Worm (Caenorhabditis elegans) whole organism, L4 larva: ENCODE measurements around the gene R01H2.4.

Source experiments
- F49E8.2 ChIP-seq: sonication (generic microtip); optimal IDR thresholded peaks from 2 replicates; lab custom pipeline; 2016; ENCODE audit warnings: missing compliant biosample characterization, mild to moderate bottlenecking, missing genetic modification characterization, borderline replicate concordance
- ZK337.2 ChIP-seq: fragments of 200-800 bp; sonication (Bioruptor generic); IDR thresholded peaks from 2 replicates; pipeline ENCODE4 v1.3.6; 2022; ENCODE audit warnings: missing genetic modification reagents, missing genetic modification characterization, missing compliant biosample characterization
- ZK546.5 ChIP-seq, 2 experiments: sonication (generic microtip); optimal IDR thresholded peaks; 2 replicates each; lab custom pipeline; 2017; ENCODE audit warnings: missing biosample characterization in 2 of 2, missing genetic modification characterization in 2 of 2
- aha-1 ChIP-seq: fragments of 150-350 bp; peaks from one replicate; lab custom pipeline; 2014; ENCODE audit warnings: missing biosample characterization, missing genetic modification characterization
- ama-1 ChIP-seq: fragments of 150-350 bp; optimal IDR thresholded peaks from 2 replicates; lab custom pipeline; 2014; ENCODE audit warnings: inconsistent platforms, mixed read lengths
- arid-1 ChIP-seq: fragments of 200-800 bp; sonication (Bioruptor generic); conservative IDR thresholded peaks from 2 replicates; pipeline ENCODE4 v1.3.6; 2022; ENCODE audit warnings: missing genetic modification reagents, missing genetic modification characterization, missing compliant biosample characterization
- ceh-28 ChIP-seq: fragments of 150-350 bp; optimal IDR thresholded peaks from 2 replicates; lab custom pipeline; 2014; ENCODE audit warnings: missing biosample characterization, missing genetic modification reagents, missing genetic modification characterization
- ceh-32 ChIP-seq: sonication (generic microtip); optimal IDR thresholded peaks from 2 replicates; lab custom pipeline; 2016; ENCODE audit warnings: mild to moderate bottlenecking, missing genetic modification characterization, missing compliant biosample characterization; ENCODE audit not compliant: poor library complexity
- ceh-82 ChIP-seq: sonication (generic microtip); optimal IDR thresholded peaks from 2 replicates; lab custom pipeline; 2017; ENCODE audit warnings: missing biosample characterization, missing genetic modification characterization
- ces-1 ChIP-seq: fragments of 150-350 bp; sonication (generic microtip); optimal IDR thresholded peaks from 4 replicates; lab custom pipeline; 2014; ENCODE audit warnings: missing biosample characterization, missing genetic modification reagents, missing genetic modification characterization
- daf-12 ChIP-seq: fragments of 150-350 bp; optimal IDR thresholded peaks from 2 replicates; lab custom pipeline; 2014; ENCODE audit warnings: missing biosample characterization, missing genetic modification reagents, missing genetic modification characterization
- daf-16 ChIP-seq, 3 experiments: sonication (generic microtip); optimal IDR thresholded peaks; 2 replicates each; lab custom pipeline; 2016 to 2017; ENCODE audit warnings: missing genetic modification characterization in 3 of 3, missing genetic modification reagents in 3 of 3, mild to moderate bottlenecking in 2 of 3, missing compliant biosample characterization in 2 of 3, missing biosample characterization in 1 of 3, moderate library complexity in 1 of 3
- daf-19 ChIP-seq: fragments of 200-800 bp; sonication (Bioruptor generic); conservative IDR thresholded peaks from 2 replicates; pipeline ENCODE4 v1.3.6; 2022; ENCODE audit warnings: missing genetic modification characterization, missing compliant biosample characterization
- dmd-8 ChIP-seq: fragments of 200-800 bp; sonication (Bioruptor generic); IDR thresholded peaks from 2 replicates; pipeline ENCODE4 v1.3.6; 2022; ENCODE audit warnings: missing genetic modification characterization, missing compliant biosample characterization
- dpl-1 ChIP-seq: fragments of 150-350 bp; optimal IDR thresholded peaks from 2 replicates; lab custom pipeline; 2014; ENCODE audit warnings: missing biosample characterization, missing genetic modification reagents, missing genetic modification characterization
- dve-1 ChIP-seq: sonication (generic microtip); optimal IDR thresholded peaks from 2 replicates; lab custom pipeline; 2017; ENCODE audit warnings: antibody characterized with exemption, mild to moderate bottlenecking, missing genetic modification characterization, missing compliant biosample characterization; ENCODE audit not compliant: insufficient read depth
- egl-27 ChIP-seq: sonication (generic microtip); optimal IDR thresholded peaks from 3 replicates; lab custom pipeline; 2017; ENCODE audit warnings: missing biosample characterization, missing genetic modification reagents, missing genetic modification characterization
- egl-43 ChIP-seq: fragments of 200-800 bp; sonication (Bioruptor generic); IDR thresholded peaks from 2 replicates; pipeline ENCODE4 v1.3.6; 2022; ENCODE audit warnings: missing genetic modification reagents, missing genetic modification characterization, missing compliant biosample characterization
- fkh-10 ChIP-seq: fragments of 150-350 bp; optimal IDR thresholded peaks from 2 replicates; lab custom pipeline; 2014; ENCODE audit warnings: missing biosample characterization, missing genetic modification reagents, missing genetic modification characterization
- gei-8 ChIP-seq: fragments of 200-800 bp; sonication (Bioruptor generic); optimal IDR thresholded peaks from 2 replicates; lab custom pipeline; 2018; ENCODE audit warnings: mild to moderate bottlenecking, missing genetic modification characterization, missing compliant biosample characterization
- jun-1 ChIP-seq: fragments of 150-350 bp; optimal IDR thresholded peaks from 2 replicates; lab custom pipeline; 2014; ENCODE audit warnings: missing biosample characterization, missing genetic modification reagents, missing genetic modification characterization
- lin-1 ChIP-seq: fragments of 200-800 bp; sonication (Bioruptor generic); IDR thresholded peaks from 2 replicates; pipeline ENCODE4 v1.3.6; 2022; ENCODE audit warnings: missing genetic modification reagents, missing genetic modification characterization, missing compliant biosample characterization
- lin-15B ChIP-seq: fragments of 150-350 bp; sonication (generic microtip); optimal IDR thresholded peaks from 3 replicates; lab custom pipeline; 2014; ENCODE audit warnings: missing biosample characterization, missing genetic modification characterization
- lin-38 ChIP-seq: fragments of 200-800 bp; sonication (Bioruptor generic); IDR thresholded peaks from 2 replicates; pipeline ENCODE4 v1.3.6; 2022; ENCODE audit warnings: missing genetic modification reagents, missing genetic modification characterization, missing compliant biosample characterization
- lin-39 ChIP-seq: fragments of 150-350 bp; optimal IDR thresholded peaks from 2 replicates; lab custom pipeline; 2014; ENCODE audit warnings: missing biosample characterization, missing genetic modification reagents, missing genetic modification characterization
- mes-2 ChIP-seq: sonication (generic microtip); optimal IDR thresholded peaks from 2 replicates; lab custom pipeline; 2016; ENCODE audit warnings: missing genotype, mild to moderate bottlenecking, missing genetic modification characterization, missing compliant biosample characterization; ENCODE audit not compliant: poor library complexity, severe bottlenecking
- mxl-2 ChIP-seq: fragments of 200-800 bp; sonication (Bioruptor generic); conservative IDR thresholded peaks from 2 replicates; pipeline ENCODE4 v1.3.6; 2022; ENCODE audit warnings: missing genetic modification reagents, missing genetic modification characterization, missing compliant biosample characterization
- nhr-102 ChIP-seq: sonication (generic microtip); optimal IDR thresholded peaks from 2 replicates; lab custom pipeline; 2016; ENCODE audit warnings: mild to moderate bottlenecking, missing genetic modification characterization, moderate library complexity, missing compliant biosample characterization
- nhr-11 ChIP-seq: fragments of 150-350 bp; optimal IDR thresholded peaks from 2 replicates; lab custom pipeline; 2014; ENCODE audit warnings: missing biosample characterization, missing genetic modification characterization
- nhr-25 ChIP-seq: sonication (generic microtip); optimal IDR thresholded peaks from 2 replicates; lab custom pipeline; 2017; ENCODE audit warnings: missing genetic modification characterization, mild to moderate bottlenecking, missing compliant biosample characterization, antibody characterized with exemption, moderate library complexity, borderline replicate concordance; ENCODE audit not compliant: insufficient read depth
- nhr-28 ChIP-seq: fragments of 150-350 bp; optimal IDR thresholded peaks from 2 replicates; lab custom pipeline; 2014; ENCODE audit warnings: missing biosample characterization, missing genetic modification characterization
- nhr-41 ChIP-seq: fragments of 200-800 bp; sonication (Bioruptor generic); IDR thresholded peaks from 2 replicates; pipeline ENCODE4 v1.3.6; 2022; ENCODE audit warnings: missing genetic modification reagents, missing genetic modification characterization, missing compliant biosample characterization
- nhr-48 ChIP-seq: sonication (generic microtip); optimal IDR thresholded peaks from 2 replicates; lab custom pipeline; 2016; ENCODE audit warnings: mild to moderate bottlenecking, missing genetic modification characterization, missing compliant biosample characterization
- nhr-6 ChIP-seq: fragments of 150-350 bp; optimal IDR thresholded peaks from 2 replicates; lab custom pipeline; 2014; ENCODE audit warnings: missing biosample characterization, missing genetic modification characterization
- nhr-76 ChIP-seq: fragments of 150-350 bp; optimal IDR thresholded peaks from 2 replicates; lab custom pipeline; 2014; ENCODE audit warnings: missing biosample characterization, missing genetic modification characterization
- nhr-77 ChIP-seq: fragments of 150-350 bp; optimal IDR thresholded peaks from 2 replicates; lab custom pipeline; 2014; ENCODE audit warnings: missing biosample characterization, missing genetic modification characterization
- pqm-1 ChIP-seq: sonication (generic microtip); optimal IDR thresholded peaks from 2 replicates; lab custom pipeline; 2017; ENCODE audit warnings: missing biosample characterization, missing genetic modification characterization
- rbr-2 ChIP-seq: sonication (generic microtip); optimal IDR thresholded peaks from 2 replicates; lab custom pipeline; 2016; ENCODE audit warnings: missing genotype, missing genetic modification characterization, missing compliant biosample characterization
- spr-3 ChIP-seq: fragments of 200-800 bp; sonication (Bioruptor generic); optimal IDR thresholded peaks from 2 replicates; lab custom pipeline; 2018; ENCODE audit warnings: mild to moderate bottlenecking, missing genetic modification characterization, missing compliant biosample characterization
- tra-1 ChIP-seq: fragments of 200-800 bp; sonication (Bioruptor generic); IDR thresholded peaks from 2 replicates; pipeline ENCODE4 v1.3.6; 2022; ENCODE audit warnings: missing genetic modification reagents, missing genetic modification characterization, missing compliant biosample characterization
- zfp-3 ChIP-seq: fragments of 200-800 bp; sonication (Bioruptor generic); conservative IDR thresholded peaks from 2 replicates; pipeline ENCODE4 v1.3.6; 2022; ENCODE audit warnings: missing genetic modification reagents, missing genetic modification characterization, missing compliant biosample characterization
- zip-11 ChIP-seq: fragments of 200-800 bp; sonication (Bioruptor generic); IDR thresholded peaks from 2 replicates; pipeline ENCODE4 v1.3.6; 2022; ENCODE audit warnings: missing genetic modification characterization, missing compliant biosample characterization
- ztf-7 ChIP-seq: fragments of 150-350 bp; optimal IDR thresholded peaks from 2 replicates; lab custom pipeline; 2014; ENCODE audit warnings: missing biosample characterization, missing genetic modification characterization

R01H2.4 gene

DNA sequence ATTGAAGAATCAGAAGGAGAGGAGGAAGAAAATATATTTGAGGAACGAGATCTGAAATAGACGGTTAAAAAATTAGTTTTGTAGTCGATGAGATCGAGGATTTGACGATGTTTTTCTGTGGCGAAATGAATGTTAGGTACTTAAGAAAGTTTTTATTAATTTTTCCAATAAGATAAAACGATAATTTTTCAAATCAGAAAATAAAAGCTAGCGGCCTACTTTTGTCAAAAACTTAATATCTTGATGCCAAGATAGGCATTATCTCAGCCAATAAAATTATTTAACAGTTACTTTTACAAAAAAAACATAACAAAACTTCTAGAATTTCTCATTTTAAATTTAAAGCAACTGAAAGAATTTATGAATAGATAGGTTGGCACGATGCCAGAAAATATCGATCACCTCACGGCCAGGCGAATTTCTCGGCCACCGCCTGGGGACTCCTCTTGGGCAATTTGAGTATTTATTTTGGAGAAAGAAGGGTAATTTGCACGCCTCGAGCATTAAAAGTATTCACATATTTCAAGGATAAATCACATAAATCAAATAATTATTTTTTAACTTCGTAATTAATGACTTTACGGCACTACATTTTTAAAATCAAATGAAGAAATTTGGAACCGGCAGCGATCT is 23.7 kb upstream of the R01H2.4 start, which contains the start of gene fubl-2 (continued):
- TF ChIP-seq daf-12 (tag; lab: Kevin White, UChicago) (no peak), nhr-25 (tag; lab: Kevin White, UChicago) (no peak), ceh-82 (no peak)

DNA sequence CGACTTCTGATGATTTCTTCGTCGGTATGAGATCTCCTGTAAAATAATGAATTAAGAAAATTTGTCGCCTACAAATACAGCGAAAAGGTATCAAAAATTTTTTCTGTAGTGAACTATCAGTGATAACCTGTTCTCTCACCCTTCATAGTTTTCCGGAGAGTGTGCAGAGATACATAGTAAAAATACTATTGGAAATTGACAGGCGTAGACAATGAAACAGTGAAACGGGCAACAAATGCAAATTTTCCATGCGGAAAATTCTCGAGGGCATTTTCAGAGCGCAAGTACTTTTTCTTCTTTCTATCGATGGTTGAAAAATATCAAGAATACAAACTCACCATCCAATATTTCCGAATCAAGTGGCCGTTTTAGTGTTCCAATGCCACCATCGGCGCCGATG is 23.1 kb upstream of the R01H2.4 start:
- no peak for TF ChIP-seq rbr-2 (tag; lab: Kevin White, UChicago)
- TF ChIP-seq daf-16 (GFP tag; optimal IDR thresholded peaks at IDR 0.05; lab: Kevin White, UChicago), result no peak
- TF ChIP-seq daf-16 (tag; optimal IDR thresholded peaks at IDR 0.05; lab: Kevin White, UChicago), result peak; percentile 18
- TF ChIP-seq nhr-28 (tag; lab: Kevin White, UChicago), result peak; percentile 66
- TF ChIP-seq ceh-28, result no peak
- TF ChIP-seq dmd-8, result no peak
- no peak for TF ChIP-seq fkh-10 (GFP tag; lab: Kevin White, UChicago)
- no peak for TF ChIP-seq ZK546.5 (tag; optimal IDR thresholded peaks at IDR 0.05; lab: Kevin White, UChicago)

DNA sequence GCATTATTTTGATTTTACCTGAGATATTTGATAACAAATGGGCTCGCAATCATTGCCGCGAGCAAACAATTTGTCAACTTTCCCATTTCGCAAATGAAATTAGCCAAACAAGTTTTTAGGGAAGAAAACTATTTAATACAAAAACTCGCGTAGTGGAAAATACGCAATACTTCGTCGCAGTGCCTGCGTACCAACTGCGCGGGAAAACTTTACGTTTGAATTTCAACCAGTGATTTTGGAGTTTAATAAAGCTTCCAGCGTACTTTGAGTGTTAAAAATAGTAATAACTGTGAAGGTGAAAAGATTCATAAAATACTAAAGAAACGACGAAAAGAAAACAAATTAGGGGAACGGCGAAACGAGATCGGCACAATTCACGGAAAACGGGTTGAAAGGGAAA is 20.8 kb upstream of the R01H2.4 start, which contains the start of gene tofu-7:
tofu-7 (minus strand) TSS at position 111 of the 400 bp plus-strand sequence.
- TF ChIP-seq nhr-6 (tag; lab: Kevin White, UChicago) (no peak), lin-38 (GFP tag; lab: Robert Waterston, UW) (peak; percentile 11; the same call in 1 of the 2 replicates)

DNA sequence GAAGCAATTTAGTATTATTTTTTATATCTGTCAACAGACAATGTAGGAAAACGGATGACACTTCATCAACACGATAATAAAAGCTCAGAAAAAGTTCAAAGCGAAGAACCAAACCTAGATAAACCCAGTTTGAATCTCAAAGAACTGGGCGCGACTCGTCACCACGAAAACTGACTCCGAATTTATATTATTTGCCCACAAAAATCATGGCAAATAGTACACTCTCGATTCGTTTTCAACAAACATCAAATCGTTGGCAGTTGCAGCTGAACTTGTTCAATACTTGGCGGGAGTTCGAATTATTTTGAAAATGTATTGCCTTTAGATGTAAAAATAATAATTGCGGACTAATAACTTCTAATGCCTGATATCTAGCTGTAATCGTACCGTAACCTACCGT is 19.0 kb upstream of the R01H2.4 start:
- TF ChIP-seq daf-19 (GFP tag; lab: Robert Waterston, UW), result no peak
- no peak for TF ChIP-seq dpl-1 (GFP tag; lab: Kevin White, UChicago)
- TF ChIP-seq lin-39 (tag; lab: Kevin White, UChicago), result no peak
- no peak for TF ChIP-seq lin-15B
- TF ChIP-seq ztf-7 (tag; lab: Kevin White, UChicago), result no peak
- TF ChIP-seq gei-8 (GFP tag; lab: Kevin White, UChicago), result no peak
- TF ChIP-seq arid-1, result no peak
- TF ChIP-seq lin-38 (GFP tag; lab: Robert Waterston, UW), result no peak
- TF ChIP-seq nhr-48 (tag; lab: Kevin White, UChicago), result no peak
- TF ChIP-seq lin-1 (GFP tag; lab: Robert Waterston, UW), result no peak
- no peak for TF ChIP-seq nhr-102 (tag; lab: Kevin White, UChicago)
- TF ChIP-seq aha-1 (tag; lab: Kevin White, UChicago), result no peak
- TF ChIP-seq egl-43 (GFP tag; lab: Robert Waterston, UW), result no peak
- TF ChIP-seq ama-1 (lab: Kevin White, UChicago), result no peak

DNA sequence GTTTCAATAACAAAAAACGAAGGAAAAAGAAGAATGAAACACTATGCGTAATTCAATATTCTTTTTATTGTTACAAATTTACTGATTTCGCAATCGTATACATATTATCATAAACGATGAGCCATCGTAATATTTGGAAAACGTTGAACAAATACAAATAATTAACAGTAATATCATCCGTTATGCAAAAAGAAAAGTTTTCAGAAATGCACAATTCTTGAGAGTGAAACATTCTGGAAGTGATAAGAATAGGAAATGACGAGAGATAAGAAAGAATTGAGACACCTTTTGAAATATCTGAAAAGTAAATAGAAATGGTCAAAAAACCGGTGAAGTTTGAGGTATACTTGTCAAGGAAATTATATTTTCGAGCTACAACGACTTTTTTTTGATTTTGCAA is 17.4 kb upstream of the R01H2.4 start:
- TF ChIP-seq daf-16 (GFP tag; optimal IDR thresholded peaks at IDR 0.05; lab: Kevin White, UChicago), result no peak
- TF ChIP-seq daf-16 (tag; optimal IDR thresholded peaks at IDR 0.05; lab: Kevin White, UChicago), result peak; percentile 33
- no peak for TF ChIP-seq tra-1 (GFP tag; lab: Robert Waterston, UW)
- TF ChIP-seq jun-1 (tag; lab: Kevin White, UChicago), result no peak
- TF ChIP-seq ceh-32 (tag; lab: Kevin White, UChicago), result no peak
- TF ChIP-seq nhr-28 (tag; lab: Kevin White, UChicago), result peak; percentile 33
- no peak for TF ChIP-seq aha-1 (tag; lab: Kevin White, UChicago)
- no peak for TF ChIP-seq egl-27 (tag; lab: Kevin White, UChicago)
- no peak for TF ChIP-seq mes-2 (tag; lab: Kevin White, UChicago)
- no peak for TF ChIP-seq nhr-76 (tag; lab: Kevin White, UChicago)
- TF ChIP-seq nhr-41 (GFP tag; lab: Robert Waterston, UW), result no peak
- TF ChIP-seq zip-11 (GFP tag; lab: Robert Waterston, UW), result no peak
- TF ChIP-seq F49E8.2 (tag; lab: Kevin White, UChicago), result no peak
- no peak for TF ChIP-seq spr-3 (GFP tag; lab: Kevin White, UChicago)
- TF ChIP-seq nhr-48 (tag; lab: Kevin White, UChicago), result no peak
- TF ChIP-seq nhr-11, result no peak
- TF ChIP-seq mxl-2 (GFP tag; lab: Robert Waterston, UW), result no peak
- TF ChIP-seq ztf-7 (tag; lab: Kevin White, UChicago), result peak; percentile 6
- no peak for TF ChIP-seq dve-1 (tag; lab: Kevin White, UChicago)
- no peak for TF ChIP-seq ces-1 (GFP tag; lab: Kevin White, UChicago)
- TF ChIP-seq ZK337.2 (GFP tag; lab: Robert Waterston, UW), result no peak
- TF ChIP-seq lin-39 (tag; lab: Kevin White, UChicago), result no peak
- no peak for TF ChIP-seq zfp-3 (GFP tag; lab: Robert Waterston, UW)
- TF ChIP-seq nhr-77, result peak; percentile 10
- peak; percentile 65 for TF ChIP-seq pqm-1
